Worm (Caenorhabditis elegans): Measurements from ENCODE around the gene rpl-36.

rpl-36 gene

DNA sequence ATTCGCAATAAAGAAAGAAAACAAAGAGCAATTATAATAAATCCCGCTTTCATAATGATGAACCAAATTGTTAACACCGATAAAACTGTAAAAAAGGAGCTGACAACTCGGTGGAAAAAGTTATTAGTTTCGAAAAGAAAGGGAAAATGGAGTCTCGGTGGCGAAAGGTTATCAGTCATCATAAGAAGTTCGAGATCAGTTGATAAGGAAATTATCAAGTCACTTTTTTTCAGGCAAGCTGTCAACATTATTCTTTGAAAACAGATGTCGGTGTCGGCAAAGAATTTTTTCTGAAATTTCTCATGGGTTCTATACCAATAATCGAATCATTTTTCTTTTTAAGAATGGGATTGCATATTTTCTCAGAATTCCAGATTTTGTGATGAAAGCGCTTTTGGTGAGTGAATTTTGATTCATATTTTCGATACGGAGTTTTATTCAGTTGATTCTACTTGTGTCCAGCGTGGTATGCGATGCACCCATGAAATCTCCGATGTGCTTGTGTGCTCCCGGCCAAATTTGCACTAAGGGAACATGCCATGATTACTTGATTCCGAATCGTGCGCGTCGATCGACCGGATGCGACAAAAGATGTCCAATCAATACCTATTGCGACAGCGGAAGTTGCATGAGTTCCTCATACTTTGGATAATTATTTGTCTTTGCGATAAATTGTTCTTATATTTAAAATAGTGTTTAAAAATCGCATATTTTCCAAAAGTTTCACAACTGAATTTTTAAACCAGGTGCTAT lies 8.4 kb downstream of the rpl-36 start, which contains the start of the genes F37C12.21 and F37C12.10:
Gene F37C12.21, plus strand, starts transcription at position 58 of the 753 bp plus-strand sequence.
Gene F37C12.10, minus strand, starts transcription at position 85 of the 753 bp plus-strand sequence.
- no peak for TF ChIP-seq ztf-29 (GFP tag; IDR thresholded peaks at IDR 0.05)
- no peak for TF ChIP-seq ztf-23 (GFP tag; IDR thresholded peaks at IDR 0.05)
- TF ChIP-seq flt-1 (GFP tag; IDR thresholded peaks at IDR 0.05), result no peak
- no peak for TF ChIP-seq med-1 (GFP tag; optimal IDR thresholded peaks at IDR 0.05; ENCODE audit: insufficient read depth)
- no peak for TF ChIP-seq cog-1 (tag; optimal IDR thresholded peaks at IDR 0.05)

- TF ChIP-seq T22C8.4 (GFP tag; IDR thresholded peaks at IDR 0.05), result no peak
- 0 out of 2 replicates have a peak, but pooled peaks have one; percentile 4 for TF ChIP-seq flt-1 (GFP tag; IDR thresholded peaks at IDR 0.05)
- no peak for TF ChIP-seq ztf-29 (GFP tag; IDR thresholded peaks at IDR 0.05)
- TF ChIP-seq med-1 (GFP tag; optimal IDR thresholded peaks at IDR 0.05; ENCODE audit: insufficient read depth), result no peak
- no peak for TF ChIP-seq klf-2 (GFP tag; conservative IDR thresholded peaks at IDR 0.05)
- TF ChIP-seq tab-1 (GFP tag; IDR thresholded peaks at IDR 0.05), result no peak
- peak; percentile 55; the same call in 1 of the 2 replicates for TF ChIP-seq ztf-23 (GFP tag; IDR thresholded peaks at IDR 0.05)
- TF ChIP-seq cog-1 (tag; optimal IDR thresholded peaks at IDR 0.05), result peak; percentile 34
Measured at ce11 chrIII:7189581-7190128, 9.6 kb downstream of the rpl-36 start, which contains the start of gene rps-21. Gene rps-21, minus strand, starts transcription at chrIII:7189631.

ce11 chrIII:7192942-7193665 lies 13.1 kb downstream of the rpl-36 start, which contains the start of gene mec-14:
Gene mec-14, minus strand, starts transcription at chrIII:7192992.
- TF ChIP-seq ztf-23 (GFP tag; IDR thresholded peaks at IDR 0.05) (no peak), cog-1 (tag; optimal IDR thresholded peaks at IDR 0.05) (no peak), T22C8.4 (GFP tag; IDR thresholded peaks at IDR 0.05) (no peak), flt-1 (GFP tag; IDR thresholded peaks at IDR 0.05) (no peak), ref-1 (GFP tag; conservative IDR thresholded peaks at IDR 0.05) (no peak), klf-2 (GFP tag; conservative IDR thresholded peaks at IDR 0.05) (no peak), med-1 (GFP tag; optimal IDR thresholded peaks at IDR 0.05; ENCODE audit: insufficient read depth) (no peak), tab-1 (GFP tag; IDR thresholded peaks at IDR 0.05) (no peak), ztf-29 (GFP tag; IDR thresholded peaks at IDR 0.05) (no peak)

DNA sequence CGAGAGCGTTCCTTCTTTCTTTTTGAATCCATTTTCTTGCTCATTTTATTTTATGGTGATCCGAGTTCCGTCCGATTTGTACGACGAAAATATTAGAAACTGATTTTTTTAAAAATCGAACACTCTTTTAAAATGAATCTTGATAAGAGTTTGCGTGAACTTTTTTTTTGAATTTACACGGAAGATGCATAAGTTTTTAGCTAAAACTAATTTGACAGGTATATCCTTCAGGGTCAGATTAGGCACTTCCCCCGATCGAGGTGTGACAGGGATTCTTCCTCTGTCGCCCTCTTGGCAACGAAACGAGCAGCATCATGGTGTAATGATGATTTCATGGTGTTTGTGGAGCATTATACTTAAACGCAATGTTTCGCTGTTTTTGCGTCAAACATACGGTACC lies 15.3 kb downstream of the rpl-36 start, which contains the start of gene F37C12.18:
Gene F37C12.18, minus strand, starts transcription at position 101 of the 400 bp plus-strand sequence.
- TF ChIP-seq T22C8.4 (GFP tag; IDR thresholded peaks at IDR 0.05) (no peak), tab-1 (GFP tag; IDR thresholded peaks at IDR 0.05) (no peak), med-1 (GFP tag; optimal IDR thresholded peaks at IDR 0.05; ENCODE audit: insufficient read depth) (no peak), ztf-29 (GFP tag; IDR thresholded peaks at IDR 0.05) (no peak), klf-2 (GFP tag; conservative IDR thresholded peaks at IDR 0.05) (no peak), cog-1 (tag; optimal IDR thresholded peaks at IDR 0.05) (no peak), ztf-23 (GFP tag; IDR thresholded peaks at IDR 0.05) (no peak), ref-1 (GFP tag; conservative IDR thresholded peaks at IDR 0.05) (no peak), flt-1 (GFP tag; IDR thresholded peaks at IDR 0.05) (no peak)

DNA sequence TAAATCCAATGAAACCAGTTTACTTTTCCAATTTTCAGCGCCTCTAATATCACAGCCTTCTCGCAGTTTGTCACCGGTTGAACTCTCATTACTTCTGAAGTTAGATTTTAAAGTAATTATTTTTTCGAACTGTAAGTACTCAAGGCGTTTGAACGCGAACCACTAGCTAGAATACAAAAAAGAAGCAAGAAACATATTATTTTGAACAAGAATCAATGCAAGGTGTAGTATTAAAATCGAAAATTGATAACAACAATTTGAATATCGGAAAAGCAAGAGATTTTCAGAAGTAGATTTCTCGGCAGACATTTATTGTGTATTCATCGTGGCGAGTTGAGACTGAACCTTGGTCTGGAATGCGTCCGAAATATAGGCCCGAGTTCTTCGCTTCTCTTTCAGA lies 17.9 kb downstream of the rpl-36 start, which contains the start of gene exos-9:
Gene exos-9, minus strand, starts transcription at position 101 of the 400 bp plus-strand sequence.
- no peak for TF ChIP-seq cog-1 (tag; optimal IDR thresholded peaks at IDR 0.05)
- TF ChIP-seq T22C8.4 (GFP tag; IDR thresholded peaks at IDR 0.05), result no peak
- TF ChIP-seq ztf-23 (GFP tag; IDR thresholded peaks at IDR 0.05), result no peak
- no peak for TF ChIP-seq tab-1 (GFP tag; IDR thresholded peaks at IDR 0.05)
- TF ChIP-seq flt-1 (GFP tag; IDR thresholded peaks at IDR 0.05), result no peak

DNA sequence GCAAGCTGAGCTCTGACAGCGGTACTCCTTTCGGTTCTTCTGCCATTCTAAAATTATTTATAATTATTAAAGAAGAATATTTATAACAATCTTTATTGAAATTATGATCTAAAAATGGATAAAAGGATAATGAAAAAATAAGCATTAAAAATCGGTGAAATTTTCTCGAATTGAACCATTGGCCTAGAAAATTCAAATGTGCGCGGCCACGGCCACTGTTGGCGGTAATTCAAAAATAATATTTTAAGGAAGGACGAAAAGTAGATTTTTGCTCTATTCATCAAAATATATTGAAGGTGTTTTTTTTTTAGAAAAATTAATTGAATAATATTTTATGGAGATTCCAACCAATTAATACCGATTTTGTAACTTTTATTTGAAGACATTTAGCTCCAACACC lies 18.8 kb downstream of the rpl-36 start, which contains the start of gene pfd-5:
Gene pfd-5, minus strand, starts transcription at position 47 of the 400 bp plus-strand sequence.
- peak; percentile 74 for TF ChIP-seq ztf-23 (GFP tag; IDR thresholded peaks at IDR 0.05)
- TF ChIP-seq ref-1 (GFP tag; conservative IDR thresholded peaks at IDR 0.05), result no peak
- TF ChIP-seq cog-1 (tag; optimal IDR thresholded peaks at IDR 0.05), result peak; percentile 52
- peak; percentile 84 for TF ChIP-seq flt-1 (GFP tag; IDR thresholded peaks at IDR 0.05)
- peak; percentile 71; the same call in 1 of the 2 replicates for TF ChIP-seq klf-2 (GFP tag; conservative IDR thresholded peaks at IDR 0.05)

- no peak for TF ChIP-seq med-1 (GFP tag; optimal IDR thresholded peaks at IDR 0.05; ENCODE audit: insufficient read depth)
- TF ChIP-seq flt-1 (GFP tag; IDR thresholded peaks at IDR 0.05), result no peak
- no peak for TF ChIP-seq tab-1 (GFP tag; IDR thresholded peaks at IDR 0.05)
- TF ChIP-seq ref-1 (GFP tag; conservative IDR thresholded peaks at IDR 0.05), result no peak
- no peak for TF ChIP-seq ztf-23 (GFP tag; IDR thresholded peaks at IDR 0.05)
- TF ChIP-seq ztf-29 (GFP tag; IDR thresholded peaks at IDR 0.05), result no peak
- no peak for TF ChIP-seq T22C8.4 (GFP tag; IDR thresholded peaks at IDR 0.05)
- TF ChIP-seq cog-1 (tag; optimal IDR thresholded peaks at IDR 0.05), result no peak
- no peak for TF ChIP-seq klf-2 (GFP tag; conservative IDR thresholded peaks at IDR 0.05)
Measured at ce11 chrIII:7199467-7199866, 19.4 kb downstream of the rpl-36 start.

- TF ChIP-seq ztf-29 (GFP tag; IDR thresholded peaks at IDR 0.05) (peak; percentile 31; the same call in 1 of the 2 replicates), med-1 (GFP tag; optimal IDR thresholded peaks at IDR 0.05; ENCODE audit: insufficient read depth) (no peak)
Measured at ce11 chrIII:7201378-7202256, 21.6 kb downstream of the rpl-36 start, which contains the start of gene dpy-31. Gene dpy-31, plus strand, starts transcription at chrIII:7202206.
